Fruit fly (Drosophila melanogaster) whole organism, larva: ENCODE data around the gene CG44532.

Experiments used
- noc ChIP-seq: fragments of 200-800 bp; sonication (Bioruptor generic); optimal IDR thresholded peaks from 3 replicates; lab custom pipeline; 2019; ENCODE audit warnings: missing biosample characterization, mild to moderate bottlenecking, missing genetic modification characterization, moderate library complexity

CG44532 gene

dm6 chrX:9161912-9162311 is at the start of gene CG44532, which contains the start of gene Zpr1:
Gene CG44532, plus strand, starts transcription at chrX:9162092.
Gene Zpr1, minus strand, starts transcription at chrX:9162090.
- no peak for TF ChIP-seq noc (tag; lab: Kevin White, UChicago)

- TF ChIP-seq noc (tag; lab: Kevin White, UChicago): no peak
Measured at dm6 chrX:9117831-9118230, 44.1 kb upstream of the CG44532 start.

dm6 chrX:9118961-9119633 is 42.8 kb upstream of the CG44532 start:
- no peak for TF ChIP-seq noc (tag; lab: Kevin White, UChicago)

- no peak for TF ChIP-seq noc (tag; lab: Kevin White, UChicago)
Measured at dm6 chrX:9119671-9120364, 42.1 kb upstream of the CG44532 start.

dm6 chrX:9120828-9121754 is 40.8 kb upstream of the CG44532 start:
- TF ChIP-seq noc (tag; lab: Kevin White, UChicago): no peak

- no peak for TF ChIP-seq noc (tag; lab: Kevin White, UChicago)
Measured at dm6 chrX:9122492-9122891, 39.4 kb upstream of the CG44532 start.

- no peak for TF ChIP-seq noc (tag; lab: Kevin White, UChicago)
Measured at dm6 chrX:9127264-9128011, 34.5 kb upstream of the CG44532 start.

- TF ChIP-seq noc (tag; lab: Kevin White, UChicago): no peak
Measured at dm6 chrX:9128012-9128280, 33.9 kb upstream of the CG44532 start.

- TF ChIP-seq noc (tag; lab: Kevin White, UChicago): no peak
Measured at dm6 chrX:9129436-9129835, 32.5 kb upstream of the CG44532 start.

- TF ChIP-seq noc (tag; lab: Kevin White, UChicago): no peak
Measured at dm6 chrX:9130243-9130642, 31.6 kb upstream of the CG44532 start.

dm6 chrX:9131523-9131922 is 30.4 kb upstream of the CG44532 start:
- no peak for TF ChIP-seq noc (tag; lab: Kevin White, UChicago)

dm6 chrX:9132589-9133237 is 29.2 kb upstream of the CG44532 start:
- no peak for TF ChIP-seq noc (tag; lab: Kevin White, UChicago)

- no peak for TF ChIP-seq noc (tag; lab: Kevin White, UChicago)
Measured at dm6 chrX:9133577-9134240, 28.2 kb upstream of the CG44532 start.

dm6 chrX:9134241-9134849 is 27.5 kb upstream of the CG44532 start:
- TF ChIP-seq noc (tag; lab: Kevin White, UChicago): no peak
